Worm (Caenorhabditis elegans): Measurements from ENCODE around the gene C13G5.2.

ce11 chrIII:8621982-8622381 lies 3.7 kb upstream of the C13G5.2 start:
- no peak for TF ChIP-seq klf-2 (GFP tag; conservative IDR thresholded peaks at IDR 0.05)
- TF ChIP-seq T22C8.4 (GFP tag; IDR thresholded peaks at IDR 0.05) = no peak
- no peak for TF ChIP-seq cog-1 (tag; optimal IDR thresholded peaks at IDR 0.05)
- no peak for TF ChIP-seq ztf-23 (GFP tag; IDR thresholded peaks at IDR 0.05)
- no peak for TF ChIP-seq ztf-29 (GFP tag; IDR thresholded peaks at IDR 0.05)
- no peak for TF ChIP-seq ref-1 (GFP tag; conservative IDR thresholded peaks at IDR 0.05)
- TF ChIP-seq med-1 (GFP tag; optimal IDR thresholded peaks at IDR 0.05; ENCODE audit: insufficient read depth) = no peak
- TF ChIP-seq tab-1 (GFP tag; IDR thresholded peaks at IDR 0.05) = no peak
